Fruit fly (Drosophila melanogaster): ENCODE measurements around the gene CG43349.

DNA sequence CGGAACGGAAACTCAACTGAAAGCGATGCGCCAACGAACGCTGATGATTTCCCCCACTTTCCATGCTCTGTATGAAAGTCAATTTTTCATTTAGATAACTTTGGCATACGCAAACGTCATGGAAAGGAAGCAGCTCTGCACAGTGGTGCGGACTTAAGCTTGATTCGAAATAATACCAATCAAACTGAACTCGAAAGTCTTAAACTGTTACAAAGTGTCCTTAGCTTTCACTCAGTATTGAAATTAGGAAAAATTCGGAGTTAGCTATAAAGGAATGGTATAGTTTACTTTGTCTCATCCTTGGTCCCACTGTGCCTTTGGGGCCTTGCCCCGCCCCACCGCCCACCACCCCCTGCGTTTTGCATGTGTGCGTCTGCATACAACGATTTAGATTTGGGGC is 7.4 kb downstream of the CG43349 start:
- TF ChIP-seq pad (GFP tag; optimal IDR thresholded peaks at IDR 0.05) (no peak), Hr96 (GFP tag; optimal IDR thresholded peaks at IDR 0.05) (no peak), Mnt (GFP tag; optimal IDR thresholded peaks at IDR 0.05) (no peak), CG1620 (GFP tag; optimal IDR thresholded peaks at IDR 0.05) (no peak), cnc (optimal IDR thresholded peaks at IDR 0.05) (no peak), kay (GFP tag; ENCODE audit: borderline replicate concordance) (no peak), cic (GFP tag; optimal IDR thresholded peaks at IDR 0.05) (no peak), CG7045 (GFP tag; optimal IDR thresholded peaks at IDR 0.05) (no peak), CG14711 (tag; optimal IDR thresholded peaks at IDR 0.05) (no peak)
